Fruit fly (Drosophila melanogaster) S2 (cell line): ENCODE data around the gene mAcon1.

Experiments used
- CG8478 ChIP-seq: fragments of >200 bp; optimal IDR thresholded peaks from 2 replicates; lab custom pipeline; 2018
- CTCF ChIP-seq, 2 experiments: fragments of >200 bp; optimal IDR thresholded peaks; 2 replicates each; lab custom pipeline; 2018

DNA sequence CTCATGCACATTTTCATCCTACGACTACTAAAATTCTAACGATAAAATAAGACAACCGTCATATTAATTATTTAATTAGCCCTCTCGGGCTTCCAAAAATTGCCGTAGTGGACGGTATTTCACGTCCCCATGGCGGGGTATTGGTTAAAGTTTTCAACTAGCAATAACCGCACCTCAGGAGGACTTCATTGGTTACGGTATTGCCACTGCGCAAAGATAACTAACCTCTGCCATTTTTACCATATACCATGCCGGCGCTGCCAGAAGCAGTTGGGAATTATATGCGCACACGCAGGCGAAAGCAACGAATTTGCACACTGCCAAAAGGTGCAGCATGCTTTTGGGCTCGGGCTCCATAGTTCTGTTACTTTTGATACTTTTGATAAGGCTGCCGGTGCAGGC is 46.6 kb downstream of the mAcon1 start:
- TF ChIP-seq CG8478 (lab: Kevin White, UChicago) = no peak
- TF ChIP-seq CTCF (optimal IDR thresholded peaks at IDR 0.05; lab: Kevin White, UChicago) = no peak
